Worm (Caenorhabditis elegans): ENCODE results near the gene daf-9.

Gene daf-9

DNA sequence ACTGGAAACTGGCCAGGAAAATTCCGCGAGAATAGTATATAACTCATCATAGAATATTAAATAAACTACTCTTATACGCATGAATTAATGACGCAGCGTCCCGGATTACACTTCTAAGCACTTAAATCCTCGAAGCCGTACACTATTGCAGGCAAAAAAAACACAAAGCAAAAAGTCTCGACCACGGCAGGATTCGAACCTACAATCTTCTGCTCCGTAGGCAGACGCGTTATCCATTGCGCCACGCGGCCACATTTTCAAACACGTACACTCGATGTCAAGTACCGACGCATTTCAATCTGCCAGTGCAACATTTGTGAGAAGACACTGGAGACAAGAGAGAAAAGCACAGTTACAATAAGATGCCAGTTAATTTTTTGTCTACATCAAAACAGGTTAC is 23.2 kb downstream of the daf-9 start:
- TF ChIP-seq T20F7.1 (GFP tag; optimal IDR thresholded peaks at IDR 0.05) (peak; percentile 38), F37D6.2 (tag; optimal IDR thresholded peaks at IDR 0.05) (no peak), rbr-2 (tag; optimal IDR thresholded peaks at IDR 0.05) (peak; percentile 61), lir-3 (tag; optimal IDR thresholded peaks at IDR 0.05) (peak; percentile 68), sdz-12 (GFP tag; optimal IDR thresholded peaks at IDR 0.05) (no peak), lin-39 (tag; optimal IDR thresholded peaks at IDR 0.05) (no peak), hmg-1.1 (GFP tag; IDR thresholded peaks at IDR 0.05) (peak; percentile 73), daf-12 (tag; optimal IDR thresholded peaks at IDR 0.05) (no peak), unc-130 (GFP tag; optimal IDR thresholded peaks at IDR 0.05) (peak; percentile 38), hlh-11 (tag; optimal IDR thresholded peaks at IDR 0.05) (peak; percentile 55), nhr-25 (tag; optimal IDR thresholded peaks at IDR 0.05; ENCODE audit: borderline replicate concordance, insufficient read depth) (peak; percentile 24), saeg-2 (GFP tag; IDR thresholded peaks at IDR 0.05) (0 out of 2 replicates have a peak, but pooled peaks have one; percentile 12), duxl-1 (tag; optimal IDR thresholded peaks at IDR 0.05; ENCODE audit: poor library complexity) (peak; percentile 68), Y5F2A.4 (GFP tag; optimal IDR thresholded peaks at IDR 0.05) (no peak), lim-7 (GFP tag; IDR thresholded peaks at IDR 0.05) (peak; percentile 83), dmd-6 (GFP tag; IDR thresholded peaks at IDR 0.05) (peak; percentile 34; the same call in 1 of the 2 replicates), zag-1 (tag; optimal IDR thresholded peaks at IDR 0.05) (no peak), ZK337.2 (GFP tag; IDR thresholded peaks at IDR 0.05) (peak; percentile 74), dmd-8 (GFP tag; IDR thresholded peaks at IDR 0.05) (0 out of 2 replicates have a peak, but pooled peaks have one; percentile 63), Y48G9A.11 (GFP tag; IDR thresholded peaks at IDR 0.05) (peak; percentile 61; the same call in 1 of the 2 replicates), ceh-20 (GFP tag; IDR thresholded peaks at IDR 0.05) (peak; percentile 57; the same call in 1 of the 2 replicates), nhr-28 (tag; optimal IDR thresholded peaks at IDR 0.05) (no peak), mdt-29 (GFP tag; IDR thresholded peaks at IDR 0.05) (peak; percentile 63; the same call in 1 of the 2 replicates), ctbp-1 (GFP tag; IDR thresholded peaks at IDR 0.05) (peak; percentile 61), Y105C5A.15 (GFP tag; IDR thresholded peaks at IDR 0.05) (peak; percentile 57; the same call in 1 of the 2 replicates), madf-5 (GFP tag; IDR thresholded peaks at IDR 0.05) (0 out of 4 replicates have a peak, but pooled peaks have one; percentile 26 to 71), lin-1 (GFP tag; IDR thresholded peaks at IDR 0.05) (peak; percentile 34; the same call in 1 of the 2 replicates), dmd-9 (GFP tag; IDR thresholded peaks at IDR 0.05) (no peak), tra-1 (GFP tag; IDR thresholded peaks at IDR 0.05) (no peak; the same call in 1 of the 2 replicates), set-16 (GFP tag; IDR thresholded peaks at IDR 0.05) (no peak), mep-1 (tag; optimal IDR thresholded peaks at IDR 0.05) (peak; percentile 71), nhr-42 (GFP tag; IDR thresholded peaks at IDR 0.05) (peak; percentile 56; the same call in 1 of the 2 replicates), php-3 (GFP tag; IDR thresholded peaks at IDR 0.05) (0 out of 2 replicates have a peak, but pooled peaks have one; percentile 36), lsy-2 (tag; optimal IDR thresholded peaks at IDR 0.05) (peak in 1 of 2 experiments; percentile 37), zfp-3 (GFP tag; conservative IDR thresholded peaks at IDR 0.05) (no peak), spr-3 (GFP tag; optimal IDR thresholded peaks at IDR 0.05) (peak; percentile 47), dve-1 (tag; optimal IDR thresholded peaks at IDR 0.05; ENCODE audit: insufficient read depth) (peak; percentile 31), vab-7 (GFP tag; IDR thresholded peaks at IDR 0.05) (peak; percentile 89), pqm-1 (tag; optimal IDR thresholded peaks at IDR 0.05) (no peak), gei-8 (GFP tag; optimal IDR thresholded peaks at IDR 0.05) (peak; percentile 43), nhr-41 (GFP tag; IDR thresholded peaks at IDR 0.05) (peak; percentile 74; the same call in 1 of the 2 replicates), spr-1 (tag; optimal IDR thresholded peaks at IDR 0.05) (peak; percentile 26), daf-19 (GFP tag; conservative IDR thresholded peaks at IDR 0.05) (peak; percentile 74; the same call in 1 of the 2 replicates), F49E8.2 (tag; optimal IDR thresholded peaks at IDR 0.05; ENCODE audit: borderline replicate concordance) (peak; percentile 3), snpc-1.2 (GFP tag; IDR thresholded peaks at IDR 0.05) (peak; percentile 79), hif-1 (tag; optimal IDR thresholded peaks at IDR 0.05) (peak; percentile 27 to 57), nhr-76 (tag; optimal IDR thresholded peaks at IDR 0.05) (no peak), lin-29 (GFP tag; IDR thresholded peaks at IDR 0.05) (no peak), F44E2.7 (GFP tag; IDR thresholded peaks at IDR 0.05) (peak; percentile 62; the same call in 1 of the 2 replicates)
